Worm (Caenorhabditis elegans): Measurements from ENCODE around the gene mrps-5.

The mrps-5 gene

ce11 chrV:12609526-12609925 lies 46.2 kb downstream of the mrps-5 start, which contains the start of gene ZC116.1:
Gene ZC116.1, plus strand, starts transcription at chrV:12609826.
- no peak for TF ChIP-seq ztf-4 (tag; optimal IDR thresholded peaks at IDR 0.05)
- TF ChIP-seq isw-1 (GFP tag; IDR thresholded peaks at IDR 0.05): no peak
- TF ChIP-seq dsc-1 (tag; optimal IDR thresholded peaks at IDR 0.05): no peak
- no peak for TF ChIP-seq unc-86 (tag; optimal IDR thresholded peaks at IDR 0.05)
- no peak for TF ChIP-seq hpl-2 (GFP tag; optimal IDR thresholded peaks at IDR 0.05)

ce11 chrV:12611029-12611428 lies 47.7 kb downstream of the mrps-5 start, which contains the start of gene cubn-1:
Gene cubn-1, plus strand, starts transcription at chrV:12611329.
- no peak for TF ChIP-seq nhr-11 (tag; optimal IDR thresholded peaks at IDR 0.05)
- TF ChIP-seq unc-98 (GFP tag; IDR thresholded peaks at IDR 0.05): no peak
- no peak for TF ChIP-seq xbp-1 (tag; optimal IDR thresholded peaks at IDR 0.05)
- TF ChIP-seq pag-3 (tag; optimal IDR thresholded peaks at IDR 0.05; ENCODE audit: borderline replicate concordance, insufficient read depth): no peak
- no peak for TF ChIP-seq snu-23 (GFP tag; optimal IDR thresholded peaks at IDR 0.05)
- no peak for TF ChIP-seq alr-1 (tag; optimal IDR thresholded peaks at IDR 0.05; ENCODE audit: borderline replicate concordance)
- TF ChIP-seq fos-1 (tag; optimal IDR thresholded peaks at IDR 0.05): no peak
- no peak for TF ChIP-seq unc-30 (tag; optimal IDR thresholded peaks at IDR 0.05)
- TF ChIP-seq mef-2 (tag; optimal IDR thresholded peaks at IDR 0.05): no peak

ce11 chrV:12612118-12612517 lies 48.8 kb downstream of the mrps-5 start, which contains the start of gene cyc-2.2:
Gene cyc-2.2, minus strand, starts transcription at chrV:12612218.
- TF ChIP-seq ama-1 (optimal IDR thresholded peaks at IDR 0.05) (no peak), C34B4.2 (tag; optimal IDR thresholded peaks at IDR 0.05) (no peak), sptf-1 (tag; optimal IDR thresholded peaks at IDR 0.05) (no peak), lir-3 (tag; optimal IDR thresholded peaks at IDR 0.05; ENCODE audit: poor library complexity) (no peak), lin-15B (tag; optimal IDR thresholded peaks at IDR 0.05) (no peak), snu-23 (GFP tag; optimal IDR thresholded peaks at IDR 0.05) (no peak), nhr-85 (tag) (no peak), ztf-11 (tag; optimal IDR thresholded peaks at IDR 0.05) (no peak), nhr-237 (tag; optimal IDR thresholded peaks at IDR 0.05) (no peak)

All from whole organism, L1 larva.